Fruit fly (Drosophila melanogaster): ENCODE data around the gene pns.

The pns gene

dm6 chr3L:1533699-1534431 is 3.1 kb upstream of the pns start, which contains the start of gene Iml1 (continued):
- TF ChIP-seq NFAT (GFP tag; IDR thresholded peaks at IDR 0.05): peak; percentile 54
- no peak for TF ChIP-seq h (optimal IDR thresholded peaks at IDR 0.05)
- peak; percentile 21; the same call in 1 of the 3 replicates for TF ChIP-seq CG11560 (tag; IDR thresholded peaks at IDR 0.05)
- no peak for TF ChIP-seq NC2β (GFP tag; optimal IDR thresholded peaks at IDR 0.05)
- no peak for TF ChIP-seq dmrt11E (tag; optimal IDR thresholded peaks at IDR 0.05)
- peak; percentile 71 for TF ChIP-seq CG32532 (GFP tag; IDR thresholded peaks at IDR 0.05)
- no peak for TF ChIP-seq Blimp-1 (GFP tag; optimal IDR thresholded peaks at IDR 0.05)
- TF ChIP-seq z (GFP tag; IDR thresholded peaks at IDR 0.05): no peak
- TF ChIP-seq lmd (GFP tag; IDR thresholded peaks at IDR 0.05): peak; percentile 63; the same call in 1 of the 2 replicates
- TF ChIP-seq Mrtf (GFP tag; IDR thresholded peaks at IDR 0.05): no peak; the same call in 2 of the 3 replicates
- TF ChIP-seq pum (GFP tag; optimal IDR thresholded peaks at IDR 0.05): no peak
- TF ChIP-seq dysf (GFP tag; IDR thresholded peaks at IDR 0.05): peak; percentile 53; the same call in 2 of the 3 replicates
- no peak for TF ChIP-seq ham (GFP tag; IDR thresholded peaks at IDR 0.05)
- no peak for TF ChIP-seq BEAF-32 (GFP tag; optimal IDR thresholded peaks at IDR 0.05)
- peak; percentile 27 for TF ChIP-seq klu (GFP tag; IDR thresholded peaks at IDR 0.05)
- peak; percentile 61 for TF ChIP-seq CG4424 (GFP tag; optimal IDR thresholded peaks at IDR 0.05)
- peak; percentile 78 for TF ChIP-seq Gug (GFP tag; IDR thresholded peaks at IDR 0.05)
- TF ChIP-seq CG2875 (GFP tag; optimal IDR thresholded peaks at IDR 0.05): no peak
- TF ChIP-seq Hmr (GFP tag; optimal IDR thresholded peaks at IDR 0.05): no peak
- TF ChIP-seq CG2129 (GFP tag; IDR thresholded peaks at IDR 0.05; ENCODE audit: partially characterized antibody): no peak
- no peak for TF ChIP-seq D (optimal IDR thresholded peaks at IDR 0.05)
- TF ChIP-seq D (GFP tag; optimal IDR thresholded peaks at IDR 0.05): no peak
- TF ChIP-seq da (GFP tag; optimal IDR thresholded peaks at IDR 0.05): no peak
- no peak for TF ChIP-seq bbx (GFP tag; IDR thresholded peaks at IDR 0.05; ENCODE audit: partially characterized antibody)
- no peak for TF ChIP-seq CG4282 (GFP tag; optimal IDR thresholded peaks at IDR 0.05)
- no peak for TF ChIP-seq Sin3A (optimal IDR thresholded peaks at IDR 0.05)
- TF ChIP-seq her (GFP tag; optimal IDR thresholded peaks at IDR 0.05): no peak
- TF ChIP-seq CG7372 (GFP tag; IDR thresholded peaks at IDR 0.05): peak; percentile 20; the same call in 1 of the 2 replicates
- peak; percentile 80 for TF ChIP-seq Rfx (GFP tag; IDR thresholded peaks at IDR 0.05)
- TF ChIP-seq Nf-YC (tag; optimal IDR thresholded peaks at IDR 0.05): no peak
- no peak for TF ChIP-seq gsb (GFP tag; IDR thresholded peaks at IDR 0.05)
- TF ChIP-seq CG14667 (GFP tag; IDR thresholded peaks at IDR 0.05): peak; percentile 31; the same call in 1 of the 2 replicates
- TF ChIP-seq toy (GFP tag; IDR thresholded peaks at IDR 0.05): 0 out of 2 replicates have a peak, but pooled peaks have one; percentile 14
- no peak for TF ChIP-seq scrt (GFP tag; optimal IDR thresholded peaks at IDR 0.05)
- TF ChIP-seq dimm (GFP tag; IDR thresholded peaks at IDR 0.05): no peak
- peak; percentile 74 for TF ChIP-seq Med (GFP tag)
- no peak for TF ChIP-seq Dip2 (GFP tag; IDR thresholded peaks at IDR 0.05)
- TF ChIP-seq ATbp (GFP tag; optimal IDR thresholded peaks at IDR 0.05): no peak
- no peak for TF ChIP-seq CG16815 (GFP tag; optimal IDR thresholded peaks at IDR 0.05)
- no peak for TF ChIP-seq CG12071 (GFP tag; optimal IDR thresholded peaks at IDR 0.05)
- TF ChIP-seq CG9437 (GFP tag; optimal IDR thresholded peaks at IDR 0.05): peak; percentile 83
- TF ChIP-seq HLH3B (GFP tag; IDR thresholded peaks at IDR 0.05): no peak
- no peak for TF ChIP-seq mld (GFP tag; IDR thresholded peaks at IDR 0.05; ENCODE audit: partially characterized antibody)
- TF ChIP-seq CG8388 (GFP tag; optimal IDR thresholded peaks at IDR 0.05): peak; percentile 32
- no peak for TF ChIP-seq CG8359 (GFP tag; optimal IDR thresholded peaks at IDR 0.05; ENCODE audit: borderline replicate concordance)
- TF ChIP-seq PHDP (tag; optimal IDR thresholded peaks at IDR 0.05): no peak
- TF ChIP-seq CG6654 (GFP tag; optimal IDR thresholded peaks at IDR 0.05): no peak
- TF ChIP-seq run (tag; optimal IDR thresholded peaks at IDR 0.05): no peak
- no peak for TF ChIP-seq CG6765 (GFP tag; optimal IDR thresholded peaks at IDR 0.05)
- no peak for TF ChIP-seq unc-4 (GFP tag; IDR thresholded peaks at IDR 0.05; ENCODE audit: partially characterized antibody)
- TF ChIP-seq CG9932 (GFP tag; IDR thresholded peaks at IDR 0.05): peak; percentile 79

Data from whole organism, embryonic.